Fruit fly (Drosophila melanogaster) whole organism, embryonic: ENCODE measurements around the gene Traf4.

Experiments used
- Asciz ChIP-seq: fragments of 200-800 bp; sonication (Bioruptor generic); optimal IDR thresholded peaks from 2 replicates; lab custom pipeline; 2017; ENCODE audit warnings: missing biosample characterization, mild to moderate bottlenecking, missing genetic modification characterization, missing genetic modification reagents
- BEAF-32 ChIP-seq: fragments of 200-800 bp; sonication (Bioruptor generic); optimal IDR thresholded peaks from 3 replicates; lab custom pipeline; 2017; ENCODE audit warnings: missing biosample characterization, missing genetic modification characterization, mild to moderate bottlenecking, moderate library complexity, missing genetic modification reagents
- Blimp-1 ChIP-seq: fragments of 200-800 bp; sonication (Bioruptor generic); optimal IDR thresholded peaks from 3 replicates; lab custom pipeline; 2018; ENCODE audit warnings: missing biosample characterization, missing genetic modification characterization, mild to moderate bottlenecking, moderate library complexity, missing genetic modification reagents
- CG10321 ChIP-seq: fragments of 200-800 bp; sonication (Bioruptor generic); IDR thresholded peaks from 2 replicates; pipeline ENCODE4 v1.3.6; 2022; ENCODE audit warnings: missing biosample characterization, missing genetic modification characterization
- CG10543 ChIP-seq: fragments of 200-800 bp; sonication (Bioruptor generic); optimal IDR thresholded peaks from 3 replicates; lab custom pipeline; 2017; ENCODE audit warnings: missing biosample characterization, mild to moderate bottlenecking, missing genetic modification characterization, moderate library complexity
- CG10565 ChIP-seq: fragments of 200-800 bp; sonication (Bioruptor generic); optimal IDR thresholded peaks from 3 replicates; lab custom pipeline; 2016; ENCODE audit warnings: missing biosample characterization, mild to moderate bottlenecking, missing genetic modification characterization
- CG10654 ChIP-seq: fragments of 200-800 bp; sonication (Bioruptor generic); optimal IDR thresholded peaks from 2 replicates; lab custom pipeline; 2016; ENCODE audit warnings: missing biosample characterization, missing genetic modification characterization
- CG11247 ChIP-seq: fragments of 200-800 bp; sonication (Bioruptor generic); IDR thresholded peaks from 2 replicates; pipeline ENCODE4 v1.3.6; 2022; ENCODE audit warnings: missing biosample characterization, missing genetic modification characterization
- CG1233 ChIP-seq: fragments of 200-800 bp; sonication (Bioruptor generic); optimal IDR thresholded peaks from 4 replicates; lab custom pipeline; 2018; ENCODE audit warnings: missing biosample characterization, mild to moderate bottlenecking, missing genetic modification characterization
- CG13894 ChIP-seq: fragments of 200-800 bp; sonication (Bioruptor generic); optimal IDR thresholded peaks from 3 replicates; lab custom pipeline; 2018; ENCODE audit warnings: missing biosample characterization, mild to moderate bottlenecking, missing genetic modification characterization, moderate library complexity
- CG15073 ChIP-seq: fragments of 200-800 bp; sonication (Bioruptor generic); optimal IDR thresholded peaks from 2 replicates; lab custom pipeline; 2016; ENCODE audit warnings: missing biosample characterization, missing genetic modification characterization
- CG15601 ChIP-seq: fragments of 200-800 bp; sonication (Bioruptor generic); optimal IDR thresholded peaks from 3 replicates; lab custom pipeline; 2019; ENCODE audit warnings: missing biosample characterization, mild to moderate bottlenecking, missing genetic modification characterization, moderate library complexity
- CG16779 ChIP-seq: fragments of 200-800 bp; sonication (Bioruptor generic); IDR thresholded peaks from 2 replicates; pipeline ENCODE4 v1.3.6; 2022; ENCODE audit warnings: missing biosample characterization, missing genetic modification characterization
- CG16863 ChIP-seq: fragments of 200-800 bp; sonication (Bioruptor generic); optimal IDR thresholded peaks from 3 replicates; lab custom pipeline; 2016; ENCODE audit warnings: missing biosample characterization, missing genetic modification characterization
- CG17385 ChIP-seq: fragments of 200-800 bp; sonication (Bioruptor generic); optimal IDR thresholded peaks from 3 replicates; lab custom pipeline; 2018; ENCODE audit warnings: missing biosample characterization, mild to moderate bottlenecking, missing genetic modification characterization
- CG17829 ChIP-seq: fragments of 200-800 bp; optimal IDR thresholded peaks from 2 replicates; lab custom pipeline; 2019; ENCODE audit warnings: missing biosample characterization, mild to moderate bottlenecking, missing genetic modification characterization, moderate library complexity
- CG30020 ChIP-seq: fragments of 200-800 bp; optimal IDR thresholded peaks from 2 replicates; lab custom pipeline; 2019; ENCODE audit warnings: missing biosample characterization, mild to moderate bottlenecking, missing genetic modification characterization, moderate library complexity
- CG31388 ChIP-seq: fragments of 200-800 bp; sonication (Bioruptor generic); optimal IDR thresholded peaks from 2 replicates; lab custom pipeline; 2016; ENCODE audit warnings: missing biosample characterization, missing genetic modification characterization
- CG3163 ChIP-seq: fragments of 200-800 bp; sonication (Bioruptor generic); optimal IDR thresholded peaks from 3 replicates; lab custom pipeline; 2016; ENCODE audit warnings: missing biosample characterization, missing genetic modification characterization
- CG9609 ChIP-seq: fragments of 200-800 bp; sonication (Bioruptor generic); optimal IDR thresholded peaks from 3 replicates; lab custom pipeline; 2016; ENCODE audit warnings: missing biosample characterization, missing genetic modification characterization
- CG9797 ChIP-seq: fragments of 200-800 bp; sonication (Bioruptor generic); optimal IDR thresholded peaks from 3 replicates; lab custom pipeline; 2018; ENCODE audit warnings: missing biosample characterization, mild to moderate bottlenecking, missing genetic modification characterization
- CTCF ChIP-seq: fragments of 200-800 bp; sonication (Bioruptor generic); optimal IDR thresholded peaks from 2 replicates; lab custom pipeline; 2017; ENCODE audit warnings: missing biosample characterization, mild to moderate bottlenecking, missing genetic modification characterization, moderate library complexity
- CoRest ChIP-seq: fragments of 200-800 bp; sonication (Bioruptor generic); optimal IDR thresholded peaks from 3 replicates; lab custom pipeline; 2018; ENCODE audit warnings: missing biosample characterization, mild to moderate bottlenecking, missing genetic modification characterization, moderate library complexity
- CrebB ChIP-seq: fragments of 200-800 bp; sonication (Bioruptor generic); optimal IDR thresholded peaks from 3 replicates; lab custom pipeline; 2018; ENCODE audit warnings: missing biosample characterization, mild to moderate bottlenecking, missing genetic modification characterization
- Dll ChIP-seq: fragments of 200-800 bp; sonication (Bioruptor generic); IDR thresholded peaks from 4 replicates; pipeline ENCODE4 v1.3.6; 2022; ENCODE audit warnings: missing biosample characterization, missing genetic modification characterization; ENCODE audit not compliant: partially characterized antibody
- Hsf ChIP-seq: fragments of 200-800 bp; sonication (Bioruptor generic); optimal IDR thresholded peaks from 3 replicates; lab custom pipeline; 2016; ENCODE audit warnings: missing biosample characterization, missing genetic modification characterization
- MBD-R2 ChIP-seq: fragments of 200-800 bp; sonication (Bioruptor generic); IDR thresholded peaks from 2 replicates; pipeline ENCODE4 v1.3.6; 2022; ENCODE audit warnings: missing biosample characterization, missing genetic modification characterization
- Myb ChIP-seq: fragments of 200-800 bp; sonication (Bioruptor generic); optimal IDR thresholded peaks from 2 replicates; lab custom pipeline; 2016; ENCODE audit warnings: missing biosample characterization, missing genetic modification characterization
- PHDP ChIP-seq: fragments of 200-800 bp; sonication (Bioruptor generic); optimal IDR thresholded peaks from 3 replicates; lab custom pipeline; 2018; ENCODE audit warnings: missing biosample characterization, mild to moderate bottlenecking, missing genetic modification characterization, moderate library complexity
- Rx ChIP-seq: fragments of 200-800 bp; sonication (Bioruptor generic); IDR thresholded peaks from 2 replicates; pipeline ENCODE4 v1.3.6; 2022; ENCODE audit warnings: missing biosample characterization, missing genetic modification characterization
- Trl ChIP-seq, 3 experiments: fragments of >200 bp in 2 of 3; fragments of 200-800 bp in 1 of 3; sonication (Bioruptor generic) in 1 of 3; optimal IDR thresholded peaks; 2 replicates in 1 of 3; 3 replicates in 2 of 3; lab custom pipeline; 2016 to 2017; ENCODE audit warnings: missing biosample characterization in 1 of 3, missing genetic modification characterization in 1 of 3
- Xbp1 ChIP-seq: fragments of 200-800 bp; sonication (Bioruptor generic); optimal IDR thresholded peaks from 3 replicates; lab custom pipeline; 2016; ENCODE audit warnings: missing biosample characterization, mild to moderate bottlenecking, missing genetic modification characterization
- ase ChIP-seq: fragments of 200-800 bp; sonication (Bioruptor generic); IDR thresholded peaks from 3 replicates; pipeline ENCODE4 v1.3.6; 2022; ENCODE audit warnings: missing biosample characterization, missing genetic modification characterization
- cad ChIP-seq: fragments of >200 bp; optimal IDR thresholded peaks from 2 replicates; lab custom pipeline; 2017; ENCODE audit warnings: missing biosample characterization, missing genetic modification characterization
- cwo ChIP-seq: fragments of 200-800 bp; sonication (Bioruptor generic); optimal IDR thresholded peaks from 3 replicates; lab custom pipeline; 2017; ENCODE audit warnings: missing biosample characterization, missing genetic modification characterization, mild to moderate bottlenecking, moderate library complexity, missing genetic modification reagents
- dm ChIP-seq: fragments of 200-800 bp; sonication (Bioruptor generic); optimal IDR thresholded peaks from 3 replicates; lab custom pipeline; 2016; ENCODE audit warnings: missing biosample characterization, missing genetic modification characterization
- eve ChIP-seq, 2 experiments: fragments of >200 bp; optimal IDR thresholded peaks; 2 replicates each; lab custom pipeline; 2017; ENCODE audit warnings: missing biosample characterization in 2 of 2, missing genetic modification characterization in 2 of 2
- gcm ChIP-seq: fragments of 200-800 bp; sonication (Bioruptor generic); optimal IDR thresholded peaks from 2 replicates; lab custom pipeline; 2019; ENCODE audit warnings: missing biosample characterization, mild to moderate bottlenecking, missing genetic modification characterization, moderate library complexity
- gt ChIP-seq: fragments of 200-800 bp; sonication (Bioruptor generic); IDR thresholded peaks from 2 replicates; pipeline ENCODE4 v1.3.6; 2022; ENCODE audit warnings: missing biosample characterization, missing genetic modification characterization
- ind ChIP-seq: fragments of 200-800 bp; sonication (Bioruptor generic); optimal IDR thresholded peaks from 3 replicates; lab custom pipeline; 2016; ENCODE audit warnings: missing biosample characterization, missing genetic modification characterization
- jigr1 ChIP-seq: fragments of 200-800 bp; sonication (Bioruptor generic); IDR thresholded peaks from 3 replicates; pipeline ENCODE4 v1.3.6; 2022; ENCODE audit warnings: missing biosample characterization, missing genetic modification characterization
- nau ChIP-seq: fragments of 200-800 bp; sonication (Bioruptor generic); optimal IDR thresholded peaks from 3 replicates; lab custom pipeline; 2017; ENCODE audit warnings: missing biosample characterization, mild to moderate bottlenecking, missing genetic modification characterization, missing genetic modification reagents
- otp ChIP-seq: fragments of 200-800 bp; sonication (Bioruptor generic); IDR thresholded peaks from 3 replicates; pipeline ENCODE4, ENCODE4 v1.3.6; 2022; ENCODE audit warnings: missing biosample characterization, missing genetic modification characterization
- p53 ChIP-seq: fragments of 200-800 bp; sonication (Bioruptor generic); optimal IDR thresholded peaks from 2 replicates; lab custom pipeline; 2016; ENCODE audit warnings: missing biosample characterization, missing genetic modification characterization
- pita ChIP-seq: fragments of 200-800 bp; sonication (Bioruptor generic); optimal IDR thresholded peaks from 2 replicates; lab custom pipeline; 2017; ENCODE audit warnings: missing biosample characterization, mild to moderate bottlenecking, missing genetic modification characterization
- stc ChIP-seq: fragments of 200-800 bp; sonication (Bioruptor generic); IDR thresholded peaks from 2 replicates; pipeline ENCODE4 v1.3.6; 2022; ENCODE audit warnings: missing biosample characterization, missing genetic modification characterization
- tio ChIP-seq: fragments of 200-800 bp; sonication (Bioruptor generic); optimal IDR thresholded peaks from 2 replicates; lab custom pipeline; 2017; ENCODE audit warnings: missing biosample characterization, missing genetic modification characterization, inconsistent platforms
- unc-4 ChIP-seq: fragments of 200-800 bp; sonication (Bioruptor generic); IDR thresholded peaks from 2 replicates; pipeline ENCODE4 v1.3.6; 2022; ENCODE audit warnings: missing biosample characterization, missing genetic modification characterization; ENCODE audit not compliant: partially characterized antibody
- zf30C ChIP-seq: fragments of 200-800 bp; sonication (Bioruptor generic); optimal IDR thresholded peaks from 3 replicates; lab custom pipeline; 2018; ENCODE audit warnings: missing biosample characterization, mild to moderate bottlenecking, missing genetic modification characterization

The Traf4 gene

DNA sequence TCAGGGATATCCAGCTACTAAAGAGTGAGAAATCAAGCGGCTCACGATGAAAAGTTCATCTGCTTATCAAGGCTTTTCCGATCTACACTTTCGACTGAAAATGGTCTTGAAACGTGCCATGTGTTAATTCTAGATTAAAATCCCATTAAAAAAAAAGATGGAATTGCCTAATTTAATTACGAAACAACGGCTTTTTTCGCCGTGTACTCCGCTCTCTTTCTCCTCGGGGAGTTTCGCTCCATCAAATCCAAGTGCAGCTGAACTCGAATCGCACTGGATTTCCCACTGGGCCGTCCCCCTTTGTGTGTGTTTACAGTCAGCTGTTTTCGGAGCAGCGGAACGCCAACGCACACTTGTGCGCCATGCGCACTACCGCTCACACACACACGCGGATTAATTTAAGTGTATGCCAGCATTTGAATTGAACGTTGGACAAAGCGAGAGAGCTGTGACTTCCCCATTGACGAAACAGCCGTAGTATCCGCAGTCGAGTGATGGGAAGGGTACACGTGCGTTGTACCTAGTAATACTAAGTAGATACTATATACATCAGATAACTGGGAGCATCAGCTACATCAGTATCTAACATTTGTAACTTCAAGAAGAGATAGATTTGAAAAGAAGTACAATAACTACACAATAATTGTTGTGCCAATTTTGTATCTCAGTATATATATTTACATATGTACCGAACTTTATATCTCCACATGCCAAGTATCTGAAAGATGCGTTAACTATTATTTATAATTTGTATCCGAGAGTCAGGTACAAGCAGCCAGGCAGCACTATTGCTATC lies 28.6 kb upstream of the Traf4 start (continued):
- TF ChIP-seq Myb (GFP tag; lab: Kevin White, UChicago) (peak; percentile 75), gt (GFP tag; lab: Robert Waterston, UW) (peak; percentile 60), CG10321 (peak; percentile 45; the same call in 1 of the 2 replicates), tio (GFP tag; lab: Kevin White, UChicago) (peak; percentile 48), CG16863 (GFP tag; lab: Kevin White, UChicago) (peak; percentile 85), CG17385 (GFP tag; lab: Kevin White, UChicago) (peak; percentile 63), nau (GFP tag; lab: Kevin White, UChicago) (peak; percentile 80), ind (peak; percentile 81), CG9797 (GFP tag; lab: Kevin White, UChicago) (peak; percentile 9), jigr1 (GFP tag; lab: Robert Waterston, UW) (peak; percentile 56; the same call in 2 of the 3 replicates), Hsf (GFP tag; lab: Kevin White, UChicago) (peak; percentile 89), zf30C (GFP tag; lab: Kevin White, UChicago) (peak; percentile 92), CG10654 (GFP tag; lab: Kevin White, UChicago) (peak; percentile 32), cad (GFP tag; lab: Kevin White, UChicago) (no peak), CG9609 (peak; percentile 64), Trl (optimal IDR thresholded peaks at IDR 0.05; lab: Kevin White, UChicago) (peak in 1 of 2 experiments; percentile 39), Trl (GFP tag; optimal IDR thresholded peaks at IDR 0.05; lab: Kevin White, UChicago) (peak; percentile 90), unc-4 (GFP tag; lab: Robert Waterston, UW) (no peak), Asciz (GFP tag; lab: Kevin White, UChicago) (peak; percentile 88), CG3163 (GFP tag; lab: Kevin White, UChicago) (peak; percentile 58), gcm (GFP tag; lab: Kevin White, UChicago) (peak; percentile 50), otp (GFP tag; lab: Robert Waterston, UW) (peak; percentile 84), CoRest (peak; percentile 80), dm (GFP tag; lab: Kevin White, UChicago) (no peak), CG10565 (GFP tag; lab: Kevin White, UChicago) (no peak), stc (GFP tag; lab: Robert Waterston, UW) (peak; percentile 91), CTCF (peak; percentile 38), CG10543 (GFP tag; lab: Kevin White, UChicago) (peak; percentile 82), CG30020 (tag; lab: Kevin White, UChicago) (no peak), Xbp1 (GFP tag; lab: Kevin White, UChicago) (peak; percentile 84), CG15073 (GFP tag; lab: Kevin White, UChicago) (peak; percentile 8), Blimp-1 (GFP tag; lab: Kevin White, UChicago) (peak; percentile 87), ase (GFP tag; lab: Robert Waterston, UW) (peak; percentile 85), CG16779 (GFP tag; lab: Robert Waterston, UW) (peak; percentile 76), CG15601 (tag; lab: Kevin White, UChicago) (peak; percentile 53), eve (GFP tag; optimal IDR thresholded peaks at IDR 0.05; lab: Kevin White, UChicago) (no peak), Dll (GFP tag; lab: Robert Waterston, UW) (no peak), MBD-R2 (GFP tag; lab: Robert Waterston, UW) (peak; percentile 48; the same call in 1 of the 2 replicates), CG1233 (GFP tag; lab: Kevin White, UChicago) (peak; percentile 78), cwo (peak; percentile 82), CrebB (tag; lab: Kevin White, UChicago) (no peak), CG13894 (tag; lab: Kevin White, UChicago) (peak; percentile 59), Rx (GFP tag; lab: Robert Waterston, UW) (peak; percentile 79), CG11247 (GFP tag; lab: Robert Waterston, UW) (peak; percentile 59), CG17829 (peak; percentile 75), CG31388 (GFP tag; lab: Kevin White, UChicago) (peak; percentile 32), pita (GFP tag; lab: Kevin White, UChicago) (no peak), p53 (peak; percentile 43), PHDP (peak; percentile 74), BEAF-32 (GFP tag; lab: Kevin White, UChicago) (no peak)
